Worm (Caenorhabditis elegans) whole organism, L1 larva: ENCODE measurements around the gene ssu-2.

Experiments used
- C04F5.9 ChIP-seq: sonication (generic microtip); optimal IDR thresholded peaks from 2 replicates; lab custom pipeline; 2016; ENCODE audit warnings: missing genetic modification characterization, missing compliant biosample characterization
- C34B4.2 ChIP-seq: sonication (generic microtip); optimal IDR thresholded peaks from 2 replicates; lab custom pipeline; 2017; ENCODE audit warnings: mild to moderate bottlenecking, missing genetic modification characterization, missing compliant biosample characterization
- Y116A8C.19 ChIP-seq: sonication (generic microtip); optimal IDR thresholded peaks from 2 replicates; lab custom pipeline; 2016; ENCODE audit warnings: missing compliant biosample characterization, missing genetic modification characterization, borderline replicate concordance
- alr-1 ChIP-seq: fragments of 200-800 bp; sonication (Bioruptor generic); optimal IDR thresholded peaks from 2 replicates; lab custom pipeline; 2018; ENCODE audit warnings: borderline replicate concordance, mild to moderate bottlenecking, missing genetic modification characterization, missing compliant biosample characterization
- aly-2 ChIP-seq: fragments of 150-350 bp; optimal IDR thresholded peaks from 2 replicates; lab custom pipeline; 2014; ENCODE audit warnings: missing biosample characterization, missing genetic modification characterization
- ceh-63 ChIP-seq: fragments of 200-800 bp; sonication (Bioruptor generic); optimal IDR thresholded peaks from 2 replicates; lab custom pipeline; 2018; ENCODE audit warnings: mild to moderate bottlenecking, missing genetic modification characterization, missing compliant biosample characterization
- ceh-8 ChIP-seq: fragments of 200-800 bp; sonication (Bioruptor generic); optimal IDR thresholded peaks from 2 replicates; lab custom pipeline; 2018; ENCODE audit warnings: mild to moderate bottlenecking, missing genetic modification characterization, moderate library complexity, missing compliant biosample characterization
- ceh-90 ChIP-seq: sonication (generic microtip); optimal IDR thresholded peaks from 2 replicates; lab custom pipeline; 2016; ENCODE audit warnings: missing genetic modification characterization, missing compliant biosample characterization
- ces-1 ChIP-seq: fragments of 150-350 bp; optimal IDR thresholded peaks from 2 replicates; lab custom pipeline; 2014; ENCODE audit warnings: missing biosample characterization, missing genetic modification reagents, missing genetic modification characterization
- efl-3 ChIP-seq: fragments of 200-800 bp; sonication (Bioruptor generic); optimal IDR thresholded peaks from 2 replicates; lab custom pipeline; 2018; ENCODE audit warnings: mild to moderate bottlenecking, missing genetic modification characterization, missing compliant biosample characterization
- egl-13 ChIP-seq: sonication (generic microtip); optimal IDR thresholded peaks from 2 replicates; lab custom pipeline; 2016; ENCODE audit warnings: missing genotype, missing genetic modification reagents, missing genetic modification characterization, missing compliant biosample characterization
- elt-2 ChIP-seq: sonication (generic microtip); optimal IDR thresholded peaks from 2 replicates; lab custom pipeline; 2016; ENCODE audit warnings: missing genetic modification characterization, mild to moderate bottlenecking, inconsistent platforms, missing compliant biosample characterization, missing genetic modification reagents
- elt-3 ChIP-seq, 6 experiments: fragments of 150-350 bp in 1 of 6; sonication (generic microtip); optimal IDR thresholded peaks; 2 replicates each; lab custom pipeline; 2017 to 2018; ENCODE audit warnings: missing biosample characterization in 6 of 6, missing genetic modification characterization in 6 of 6, inconsistent platforms in 1 of 6
- fkh-4 ChIP-seq: sonication (generic microtip); optimal IDR thresholded peaks from 2 replicates; lab custom pipeline; 2016; ENCODE audit warnings: missing compliant biosample characterization, missing genetic modification characterization, borderline replicate concordance
- fos-1 ChIP-seq: fragments of 150-350 bp; optimal IDR thresholded peaks from 2 replicates; lab custom pipeline; 2014; ENCODE audit warnings: missing biosample characterization, missing genetic modification characterization
- hlh-17 ChIP-seq: fragments of 200-800 bp; sonication (Bioruptor generic); optimal IDR thresholded peaks from 2 replicates; lab custom pipeline; 2018; ENCODE audit warnings: missing genetic modification characterization, mild to moderate bottlenecking, missing compliant biosample characterization, moderate library complexity, borderline replicate concordance
- hpl-2 ChIP-seq: fragments of 150-350 bp; optimal IDR thresholded peaks from 2 replicates; lab custom pipeline; 2014; ENCODE audit warnings: missing biosample characterization, missing genetic modification reagents, missing genetic modification characterization
- irx-1 ChIP-seq: sonication (generic microtip); optimal IDR thresholded peaks from 2 replicates; lab custom pipeline; 2016; ENCODE audit warnings: missing genetic modification characterization, missing compliant biosample characterization
- isw-1 ChIP-seq: fragments of 200-800 bp; sonication (Bioruptor generic); IDR thresholded peaks from 2 replicates; pipeline ENCODE4 v1.3.6; 2022; ENCODE audit warnings: missing genetic modification characterization, missing compliant biosample characterization
- jun-1 ChIP-seq: fragments of 150-350 bp; optimal IDR thresholded peaks from 2 replicates; lab custom pipeline; 2014; ENCODE audit warnings: missing biosample characterization, missing genetic modification reagents, missing genetic modification characterization
- lin-15B ChIP-seq: fragments of 150-350 bp; sonication (generic microtip); optimal IDR thresholded peaks from 3 replicates; lab custom pipeline; 2014; ENCODE audit warnings: missing biosample characterization, missing genetic modification characterization
- lir-3 ChIP-seq: sonication (generic microtip); optimal IDR thresholded peaks from 2 replicates; lab custom pipeline; 2016; ENCODE audit warnings: mild to moderate bottlenecking, missing genetic modification characterization, moderate library complexity, missing compliant biosample characterization; ENCODE audit not compliant: poor library complexity
- mep-1 ChIP-seq: fragments of 150-350 bp; optimal IDR thresholded peaks from 2 replicates; lab custom pipeline; 2014; ENCODE audit warnings: missing biosample characterization, missing genetic modification characterization
- nhr-11 ChIP-seq: fragments of 150-350 bp; optimal IDR thresholded peaks from 2 replicates; lab custom pipeline; 2014; ENCODE audit warnings: missing biosample characterization, missing genetic modification characterization
- nhr-12 ChIP-seq: sonication (generic microtip); optimal IDR thresholded peaks from 2 replicates; lab custom pipeline; 2017; ENCODE audit warnings: missing biosample characterization, missing genetic modification characterization
- nhr-20 ChIP-seq: sonication (generic microtip); optimal IDR thresholded peaks from 2 replicates; lab custom pipeline; 2016; ENCODE audit warnings: mild to moderate bottlenecking, missing genetic modification characterization, missing compliant biosample characterization
- nhr-71 ChIP-seq: sonication (generic microtip); optimal IDR thresholded peaks from 2 replicates; lab custom pipeline; 2016; ENCODE audit warnings: mild to moderate bottlenecking, missing genetic modification characterization, moderate library complexity, missing compliant biosample characterization
- nhr-76 ChIP-seq: sonication (generic microtip); optimal IDR thresholded peaks from 2 replicates; lab custom pipeline; 2017; ENCODE audit warnings: missing biosample characterization, missing genetic modification characterization
- nhr-77 ChIP-seq: fragments of 150-350 bp; optimal IDR thresholded peaks from 2 replicates; lab custom pipeline; 2014; ENCODE audit warnings: missing biosample characterization, missing genetic modification characterization
- nhr-84 ChIP-seq: sonication (generic microtip); optimal IDR thresholded peaks from 2 replicates; lab custom pipeline; 2017; ENCODE audit warnings: missing biosample characterization, missing genetic modification characterization
- pag-3 ChIP-seq: sonication (generic microtip); optimal IDR thresholded peaks from 2 replicates; lab custom pipeline; 2017; ENCODE audit warnings: missing genetic modification characterization, mild to moderate bottlenecking, missing compliant biosample characterization, antibody characterized with exemption, borderline replicate concordance; ENCODE audit not compliant: insufficient read depth
- rnt-1 ChIP-seq: sonication (generic microtip); optimal IDR thresholded peaks from 2 replicates; lab custom pipeline; 2016; ENCODE audit warnings: mild to moderate bottlenecking, missing genetic modification characterization, moderate library complexity, missing compliant biosample characterization
- skn-1 ChIP-seq: fragments of 150-350 bp; optimal IDR thresholded peaks from 2 replicates; lab custom pipeline; 2014; ENCODE audit warnings: missing biosample characterization, missing genetic modification characterization
- snpc-4 ChIP-seq: fragments of 150-350 bp; optimal IDR thresholded peaks from 2 replicates; lab custom pipeline; 2014; ENCODE audit warnings: missing biosample characterization, missing genetic modification characterization
- sup-37 ChIP-seq: fragments of 200-800 bp; sonication (Bioruptor generic); optimal IDR thresholded peaks from 2 replicates; lab custom pipeline; 2018; ENCODE audit warnings: mild to moderate bottlenecking, missing genetic modification characterization, missing compliant biosample characterization
- tbx-2 ChIP-seq: sonication (generic microtip); optimal IDR thresholded peaks from 2 replicates; lab custom pipeline; 2016; ENCODE audit warnings: missing genetic modification characterization, missing compliant biosample characterization
- tlp-1 ChIP-seq: fragments of 150-350 bp; optimal IDR thresholded peaks from 2 replicates; lab custom pipeline; 2014; ENCODE audit warnings: missing biosample characterization, missing genetic modification characterization
- unc-130 ChIP-seq: fragments of 150-350 bp; optimal IDR thresholded peaks from 2 replicates; lab custom pipeline; 2017; ENCODE audit warnings: missing biosample characterization, missing genetic modification characterization, inconsistent platforms
- unc-30 ChIP-seq: sonication (generic microtip); optimal IDR thresholded peaks from 2 replicates; lab custom pipeline; 2017; ENCODE audit warnings: missing biosample characterization, missing genetic modification characterization
- unc-86 ChIP-seq: sonication (generic microtip); optimal IDR thresholded peaks from 2 replicates; lab custom pipeline; 2016; ENCODE audit warnings: missing genetic modification characterization, missing compliant biosample characterization
- unc-98 ChIP-seq: fragments of 200-800 bp; sonication (Bioruptor generic); IDR thresholded peaks from 2 replicates; pipeline ENCODE4 v1.3.6; 2022; ENCODE audit warnings: missing genetic modification characterization, missing compliant biosample characterization
- xbp-1 ChIP-seq: sonication (generic microtip); optimal IDR thresholded peaks from 2 replicates; lab custom pipeline; 2016; ENCODE audit warnings: missing genetic modification characterization, missing compliant biosample characterization
- zag-1 ChIP-seq: fragments of 150-350 bp; optimal IDR thresholded peaks from 2 replicates; lab custom pipeline; 2014; ENCODE audit warnings: missing biosample characterization, missing genetic modification characterization
- ztf-11 ChIP-seq, 2 experiments: sonication (generic microtip); optimal IDR thresholded peaks; 2 replicates each; lab custom pipeline; 2016 to 2017; ENCODE audit warnings: missing genetic modification characterization in 2 of 2, missing biosample characterization in 1 of 2, missing compliant biosample characterization in 1 of 2

The ssu-2 gene

ce11 chrIV:14361189-14361588 is at the start of gene ssu-2:
Gene ssu-2, plus strand, starts transcription at chrIV:14361247.
- TF ChIP-seq zag-1 (tag; lab: Kevin White, UChicago) (no peak), ceh-8 (GFP tag; lab: Kevin White, UChicago) (no peak), aly-2 (tag; lab: Kevin White, UChicago) (no peak), ceh-90 (tag; lab: Kevin White, UChicago) (no peak), nhr-77 (tag; lab: Kevin White, UChicago) (no peak), skn-1 (no peak), tlp-1 (tag; lab: Kevin White, UChicago) (no peak), nhr-12 (tag; lab: Kevin White, UChicago) (no peak), Y116A8C.19 (tag; lab: Kevin White, UChicago) (no peak), ztf-11 (tag; optimal IDR thresholded peaks at IDR 0.05; lab: Kevin White, UChicago) (no peak), C04F5.9 (tag; lab: Kevin White, UChicago) (no peak), alr-1 (tag; lab: Kevin White, UChicago) (no peak), elt-3 (tag; optimal IDR thresholded peaks at IDR 0.05; lab: Kevin White, UChicago) (no peak), ces-1 (GFP tag; lab: Kevin White, UChicago) (no peak), nhr-84 (no peak), mep-1 (tag; lab: Kevin White, UChicago) (no peak), nhr-11 (no peak), elt-2 (no peak)
- TF ChIP-seq, all 84 proteins: peak for 0

DNA sequence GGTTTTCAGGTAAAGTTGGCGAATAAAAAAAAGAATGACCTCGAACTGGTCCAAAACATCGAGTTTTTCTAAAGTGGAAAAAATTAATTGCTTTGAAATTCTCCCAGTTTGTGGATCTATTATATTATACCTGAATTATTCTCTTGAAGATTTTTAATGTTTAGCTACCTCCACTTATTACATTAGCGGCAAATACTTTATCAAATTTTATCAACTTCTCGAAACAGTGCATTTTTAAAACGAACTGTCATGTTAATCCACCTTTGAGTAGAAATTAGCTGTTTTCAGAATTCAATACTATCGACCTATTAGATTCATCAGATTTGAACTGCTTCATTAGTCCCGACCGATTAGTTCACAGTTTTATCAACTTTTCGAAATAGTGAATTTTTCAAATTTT is 43.0 kb upstream of the ssu-2 start:
- TF ChIP-seq hpl-2, result no peak
- TF ChIP-seq pag-3 (tag; lab: Kevin White, UChicago), result no peak
- TF ChIP-seq nhr-20 (tag; lab: Kevin White, UChicago), result no peak
- no peak for TF ChIP-seq jun-1 (tag; lab: Kevin White, UChicago)
- TF ChIP-seq snpc-4 (tag; lab: Kevin White, UChicago), result no peak
- TF ChIP-seq fkh-4 (tag; lab: Kevin White, UChicago), result no peak
- TF ChIP-seq aly-2 (tag; lab: Kevin White, UChicago), result no peak
- no peak for TF ChIP-seq unc-86
- no peak for TF ChIP-seq fos-1
- TF ChIP-seq irx-1 (tag; lab: Kevin White, UChicago), result no peak
- no peak for TF ChIP-seq C04F5.9 (tag; lab: Kevin White, UChicago)
- no peak for TF ChIP-seq egl-13 (tag; lab: Kevin White, UChicago)

ce11 chrIV:14321655-14322054 is 39.4 kb upstream of the ssu-2 start, which contains the start of gene fbxa-126:
Gene fbxa-126, minus strand, starts transcription at chrIV:14321755.
- TF ChIP-seq nhr-76 (tag; lab: Kevin White, UChicago) (no peak), sup-37 (GFP tag; lab: Kevin White, UChicago) (no peak), nhr-71 (no peak), fkh-4 (tag; lab: Kevin White, UChicago) (no peak)
- TF ChIP-seq, all 84 proteins: peak for 0

DNA sequence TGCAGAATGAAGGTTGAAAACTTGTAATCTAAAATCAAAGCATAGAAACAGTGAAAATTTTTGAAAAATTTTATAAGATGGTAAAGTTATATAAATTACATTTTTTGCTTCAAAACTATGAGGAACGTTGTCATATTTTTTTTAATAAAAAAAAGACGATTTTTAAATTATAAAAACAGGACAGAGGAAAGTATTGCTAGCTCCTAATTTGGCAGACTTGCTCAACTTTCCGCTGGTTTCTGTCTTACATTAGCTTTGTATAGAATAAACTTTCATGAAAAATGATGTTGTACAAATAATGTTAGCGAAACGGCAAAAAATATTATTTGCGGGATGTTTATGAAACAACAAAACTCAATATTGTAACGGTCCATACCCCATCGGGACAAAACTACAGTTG is 34.8 kb upstream of the ssu-2 start, which contains the start of gene fbxa-83:
fbxa-83 (minus strand) TSS at position 101 of the 400 bp plus-strand sequence.
- no peak for TF ChIP-seq ztf-11 (tag; optimal IDR thresholded peaks at IDR 0.05; lab: Kevin White, UChicago)
- TF ChIP-seq C34B4.2 (tag; lab: Kevin White, UChicago), result no peak
- TF ChIP-seq irx-1 (tag; lab: Kevin White, UChicago), result no peak
- no peak for TF ChIP-seq rnt-1
- TF ChIP-seq pag-3 (tag; lab: Kevin White, UChicago), result no peak
- no peak for TF ChIP-seq xbp-1 (tag; lab: Kevin White, UChicago)
- TF ChIP-seq nhr-77 (tag; lab: Kevin White, UChicago), result no peak
- TF ChIP-seq unc-30 (tag; lab: Kevin White, UChicago), result no peak
- TF ChIP-seq unc-130 (tag; lab: Kevin White, UChicago), result no peak
- no peak for TF ChIP-seq tbx-2 (tag; lab: Kevin White, UChicago)
- no peak for TF ChIP-seq hlh-17 (GFP tag; lab: Kevin White, UChicago)
- no peak for TF ChIP-seq ceh-63
- no peak for TF ChIP-seq unc-98 (GFP tag; lab: Robert Waterston, UW)
- TF ChIP-seq nhr-84, result no peak
- no peak for TF ChIP-seq nhr-20 (tag; lab: Kevin White, UChicago)
- no peak for TF ChIP-seq isw-1 (GFP tag; lab: Robert Waterston, UW)
- no peak for TF ChIP-seq lir-3 (tag; lab: Kevin White, UChicago)
- no peak for TF ChIP-seq mep-1 (tag; lab: Kevin White, UChicago)
- TF ChIP-seq efl-3, result no peak
- no peak for TF ChIP-seq lin-15B (tag; lab: Kevin White, UChicago)
